Fruit fly (Drosophila melanogaster) whole organism, prepupa: ENCODE results near the gene CG9921.

ENCODE experiments used
- Blimp-1 ChIP-seq: fragments of 200-800 bp; sonication (Bioruptor generic); optimal IDR thresholded peaks from 3 replicates; lab custom pipeline; 2017; ENCODE audit warnings: missing biosample characterization, missing genetic modification characterization, mild to moderate bottlenecking, moderate library complexity, missing genetic modification reagents
- CG16779 ChIP-seq: fragments of 200-800 bp; sonication (Bioruptor generic); optimal IDR thresholded peaks from 3 replicates; lab custom pipeline; 2017; ENCODE audit warnings: missing biosample characterization, mild to moderate bottlenecking, missing genetic modification characterization
- Lpt ChIP-seq: fragments of 200-800 bp; sonication (Bioruptor generic); optimal IDR thresholded peaks from 3 replicates; lab custom pipeline; 2016; ENCODE audit warnings: missing biosample characterization, missing genetic modification characterization
- esn ChIP-seq: fragments of 200-800 bp; sonication (Bioruptor generic); optimal IDR thresholded peaks from 2 replicates; lab custom pipeline; 2016; ENCODE audit warnings: missing biosample characterization, mild to moderate bottlenecking, missing genetic modification characterization, moderate library complexity
- svp ChIP-seq: fragments of 200-800 bp; sonication (Bioruptor generic); peaks from one replicate; lab custom pipeline; 2016; ENCODE audit warnings: missing biosample characterization, missing genetic modification characterization

DNA sequence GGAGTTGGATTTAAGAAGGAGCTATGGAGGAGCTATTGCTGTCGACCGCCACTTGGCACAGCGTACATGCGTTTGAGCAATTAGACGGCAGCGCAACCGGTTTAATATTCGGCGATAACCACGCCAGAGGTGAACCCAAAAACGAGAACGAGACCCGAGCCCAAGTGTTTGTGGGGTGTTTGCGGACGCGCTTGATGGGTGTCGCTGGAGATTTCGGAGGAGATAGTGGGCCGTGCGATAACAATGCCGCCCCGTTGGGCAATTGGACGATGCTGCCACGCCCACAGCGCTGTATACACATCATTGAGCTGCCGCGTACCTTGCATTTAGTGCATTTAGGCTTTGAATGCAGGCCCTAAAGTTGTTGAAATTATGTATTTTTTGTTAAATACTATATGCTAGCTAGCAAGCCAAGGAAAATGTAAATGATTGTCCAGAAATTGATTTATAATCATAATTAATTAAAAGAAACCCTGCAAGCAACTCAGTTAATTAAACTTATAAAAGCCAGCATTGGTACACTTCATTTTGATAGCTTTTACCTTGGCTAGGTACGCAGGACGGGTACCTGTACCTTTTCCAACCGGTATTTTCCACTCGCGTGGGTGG is 25.0 kb downstream of the CG9921 start, which contains the start of gene Had1:
- TF ChIP-seq CG16779 (tag; lab: Kevin White, UChicago) (no peak), Lpt (no peak), Blimp-1 (GFP tag; lab: Kevin White, UChicago) (no peak), esn (no peak), svp (GFP tag; lab: Kevin White, UChicago) (peak; percentile 81)
